Worm (Caenorhabditis elegans) whole organism, L2 larva: ENCODE data around the gene W09D6.4.

Experiments used
- C34F6.9 ChIP-seq: fragments of 150-350 bp; optimal IDR thresholded peaks from 2 replicates; lab custom pipeline; 2014; ENCODE audit warnings: missing biosample characterization, missing genetic modification characterization
- F13H6.1 ChIP-seq: sonication (generic microtip); optimal IDR thresholded peaks from 2 replicates; lab custom pipeline; 2016; ENCODE audit warnings: missing genetic modification characterization, missing compliant biosample characterization
- R02D3.7 ChIP-seq: fragments of 150-350 bp; optimal IDR thresholded peaks from 2 replicates; lab custom pipeline; 2014; ENCODE audit warnings: missing biosample characterization, missing genetic modification characterization
- aly-2 ChIP-seq: fragments of 150-350 bp; optimal IDR thresholded peaks from 2 replicates; lab custom pipeline; 2014; ENCODE audit warnings: missing biosample characterization, missing genetic modification characterization
- ama-1 ChIP-seq: fragments of 150-350 bp; optimal IDR thresholded peaks from 2 replicates; lab custom pipeline; 2018; ENCODE audit warnings: inconsistent platforms
- blmp-1 ChIP-seq: sonication (generic microtip); optimal IDR thresholded peaks from 2 replicates; lab custom pipeline; 2017; ENCODE audit warnings: missing genetic modification characterization, mild to moderate bottlenecking, missing compliant biosample characterization, antibody characterized with exemption, moderate library complexity; ENCODE audit not compliant: insufficient read depth
- ceh-16 ChIP-seq: fragments of 150-350 bp; optimal IDR thresholded peaks from 2 replicates; lab custom pipeline; 2014; ENCODE audit warnings: missing biosample characterization, missing genetic modification characterization
- ceh-82 ChIP-seq: fragments of 150-350 bp; optimal IDR thresholded peaks from 2 replicates; lab custom pipeline; 2014; ENCODE audit warnings: missing biosample characterization, missing genetic modification characterization
- crh-2 ChIP-seq: sonication (generic microtip); optimal IDR thresholded peaks from 2 replicates; lab custom pipeline; 2017; ENCODE audit warnings: missing biosample characterization, missing genetic modification characterization
- egl-27 ChIP-seq: sonication (generic microtip); optimal IDR thresholded peaks from 3 replicates; lab custom pipeline; 2017; ENCODE audit warnings: missing biosample characterization, missing genetic modification reagents, missing genetic modification characterization
- elt-3 ChIP-seq: sonication (generic microtip); optimal IDR thresholded peaks from 2 replicates; lab custom pipeline; 2017; ENCODE audit warnings: missing biosample characterization, missing genetic modification characterization
- fos-1 ChIP-seq: fragments of 150-350 bp; optimal IDR thresholded peaks from 2 replicates; lab custom pipeline; 2014; ENCODE audit warnings: missing biosample characterization, missing genetic modification characterization
- lin-11 ChIP-seq: fragments of 150-350 bp; sonication (generic microtip); optimal IDR thresholded peaks from 2 replicates; lab custom pipeline; 2014; ENCODE audit warnings: missing biosample characterization, missing genetic modification characterization, inconsistent platforms, mixed read lengths
- lin-13 ChIP-seq: fragments of 150-350 bp; optimal IDR thresholded peaks from 2 replicates; lab custom pipeline; 2014; ENCODE audit warnings: missing biosample characterization, missing genetic modification reagents, missing genetic modification characterization
- lsy-2 ChIP-seq, 2 experiments: fragments of 150-350 bp in 1 of 2; sonication (generic microtip) in 1 of 2; optimal IDR thresholded peaks; 2 replicates each; lab custom pipeline; 2014 to 2017; ENCODE audit warnings: missing biosample characterization in 2 of 2, missing genetic modification characterization in 2 of 2
- mbf-1 ChIP-seq: sonication (generic microtip); optimal IDR thresholded peaks from 2 replicates; lab custom pipeline; 2017; ENCODE audit warnings: missing biosample characterization, missing genetic modification characterization
- mdl-1 ChIP-seq, 2 experiments: fragments of 150-350 bp in 1 of 2; sonication (generic microtip) in 1 of 2; optimal IDR thresholded peaks; 2 replicates each; lab custom pipeline; 2017; ENCODE audit warnings: missing biosample characterization in 2 of 2, missing genetic modification characterization in 2 of 2
- nhr-10 ChIP-seq: sonication (generic microtip); optimal IDR thresholded peaks from 2 replicates; lab custom pipeline; 2017; ENCODE audit warnings: missing biosample characterization, missing genetic modification characterization
- nhr-11 ChIP-seq: fragments of 150-350 bp; optimal IDR thresholded peaks from 2 replicates; lab custom pipeline; 2014; ENCODE audit warnings: missing biosample characterization, missing genetic modification characterization
- nhr-129 ChIP-seq: fragments of 150-350 bp; optimal IDR thresholded peaks from 2 replicates; lab custom pipeline; 2014; ENCODE audit warnings: missing biosample characterization, missing genetic modification characterization
- nhr-21 ChIP-seq: fragments of 150-350 bp; optimal IDR thresholded peaks from 2 replicates; lab custom pipeline; 2014; ENCODE audit warnings: missing biosample characterization, missing genetic modification characterization
- nhr-23 ChIP-seq: fragments of 150-350 bp; optimal IDR thresholded peaks from 2 replicates; lab custom pipeline; 2014; ENCODE audit warnings: missing biosample characterization, missing genetic modification reagents, missing genetic modification characterization
- nhr-237 ChIP-seq: fragments of 150-350 bp; optimal IDR thresholded peaks from 2 replicates; lab custom pipeline; 2014; ENCODE audit warnings: missing biosample characterization, missing genetic modification characterization
- nhr-25 ChIP-seq: fragments of 150-350 bp; sonication (generic microtip); optimal IDR thresholded peaks from 3 replicates; lab custom pipeline; 2014; ENCODE audit warnings: missing biosample characterization, missing genetic modification characterization
- nhr-6 ChIP-seq: fragments of 150-350 bp; optimal IDR thresholded peaks from 2 replicates; lab custom pipeline; 2014; ENCODE audit warnings: missing biosample characterization, missing genetic modification characterization
- nhr-77 ChIP-seq: fragments of 150-350 bp; optimal IDR thresholded peaks from 2 replicates; lab custom pipeline; 2014; ENCODE audit warnings: missing biosample characterization, missing genetic modification characterization
- peb-1 ChIP-seq: fragments of 150-350 bp; optimal IDR thresholded peaks from 2 replicates; lab custom pipeline; 2014; ENCODE audit warnings: missing biosample characterization, missing genetic modification characterization
- sem-4 ChIP-seq: fragments of 150-350 bp; optimal IDR thresholded peaks from 2 replicates; lab custom pipeline; 2014; ENCODE audit warnings: missing biosample characterization, missing genetic modification reagents, missing genetic modification characterization
- skn-1 ChIP-seq: sonication (generic microtip); optimal IDR thresholded peaks from 2 replicates; lab custom pipeline; 2017; ENCODE audit warnings: missing biosample characterization, missing genetic modification characterization
- sma-3 ChIP-seq: sonication (generic microtip); optimal IDR thresholded peaks from 2 replicates; lab custom pipeline; 2016; ENCODE audit warnings: missing genetic modification reagents, missing genetic modification characterization, missing compliant biosample characterization
- sma-9 ChIP-seq, 2 experiments: fragments of 150-350 bp in 1 of 2; sonication (generic microtip) in 1 of 2; optimal IDR thresholded peaks; 2 replicates each; lab custom pipeline; 2014 to 2016; ENCODE audit warnings: missing genetic modification characterization in 2 of 2, mild to moderate bottlenecking in 1 of 2, missing biosample characterization in 1 of 2, missing compliant biosample characterization in 1 of 2, missing genetic modification reagents in 1 of 2, moderate library complexity in 1 of 2
- unc-55 ChIP-seq: fragments of 150-350 bp; sonication (generic microtip); optimal IDR thresholded peaks from 3 replicates; lab custom pipeline; 2014; ENCODE audit warnings: missing biosample characterization, missing genetic modification reagents, missing genetic modification characterization
- zag-1 ChIP-seq: fragments of 150-350 bp; optimal IDR thresholded peaks from 2 replicates; lab custom pipeline; 2014; ENCODE audit warnings: missing biosample characterization, missing genetic modification characterization
- ztf-1 ChIP-seq: fragments of 200-800 bp; sonication (Bioruptor generic); conservative IDR thresholded peaks from 2 replicates; pipeline ENCODE4 v1.3.6; 2022; ENCODE audit warnings: missing genetic modification characterization, missing compliant biosample characterization
- ztf-4 ChIP-seq: fragments of 150-350 bp; optimal IDR thresholded peaks from 2 replicates; lab custom pipeline; 2014; ENCODE audit warnings: missing biosample characterization, missing genetic modification characterization

The W09D6.4 gene

ce11 chrIII:11036132-11036531, 43.4 kb upstream of the W09D6.4 start (continued):
- TF ChIP-seq lin-13 (GFP tag; lab: Kevin White, UChicago): peak; percentile 66
- TF ChIP-seq mdl-1 (tag; optimal IDR thresholded peaks at IDR 0.05; lab: Kevin White, UChicago): no peak
- TF ChIP-seq ceh-16 (tag; lab: Kevin White, UChicago): no peak
- peak; percentile 35 for TF ChIP-seq nhr-6 (tag; lab: Kevin White, UChicago)
- peak; percentile 78 for TF ChIP-seq unc-55
- TF ChIP-seq zag-1 (tag; lab: Kevin White, UChicago): no peak
- peak; percentile 6 for TF ChIP-seq ama-1 (lab: Kevin White, UChicago)
- peak; percentile 66 for TF ChIP-seq nhr-25
- TF ChIP-seq sma-9 (GFP tag; optimal IDR thresholded peaks at IDR 0.05; lab: Kevin White, UChicago): no peak
- no peak for TF ChIP-seq sma-9 (tag; optimal IDR thresholded peaks at IDR 0.05; lab: Kevin White, UChicago)
- TF ChIP-seq sem-4 (tag; lab: Kevin White, UChicago): peak; percentile 7
- no peak for TF ChIP-seq nhr-11
- no peak for TF ChIP-seq peb-1 (tag; lab: Kevin White, UChicago)
- no peak for TF ChIP-seq nhr-237 (tag; lab: Kevin White, UChicago)

DNA sequence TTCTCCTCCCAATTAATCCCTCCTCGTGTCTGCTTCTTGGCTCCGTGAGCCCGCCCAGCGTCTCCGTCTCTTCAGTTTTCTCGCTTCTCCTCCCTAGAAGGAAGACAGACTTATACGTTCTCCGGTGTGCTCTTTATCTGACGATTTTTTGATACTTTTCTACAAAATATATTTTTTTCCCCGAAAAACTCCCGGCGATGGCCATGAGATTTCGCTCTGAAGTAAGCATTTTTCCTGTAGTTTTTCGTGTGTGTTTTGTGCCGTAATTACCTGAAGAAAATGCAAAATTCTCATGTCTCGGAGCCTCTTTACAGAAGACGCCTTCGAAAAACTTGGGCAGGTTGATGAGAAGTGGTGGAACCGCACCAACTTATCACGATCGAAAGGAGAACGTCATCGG, 42.9 kb upstream of the W09D6.4 start, which contains the start of gene spat-2:
TSS of gene spat-2 (plus strand) at position 301 of the 400 bp plus-strand sequence.
- TF ChIP-seq aly-2 (no peak), nhr-25 (no peak)

ce11 chrIII:11039250-11039649, 40.3 kb upstream of the W09D6.4 start:
- TF ChIP-seq fos-1 (tag; lab: Kevin White, UChicago): peak; percentile 5
- peak; percentile 68 for TF ChIP-seq nhr-129 (tag; lab: Kevin White, UChicago)
- TF ChIP-seq sma-9 (GFP tag; optimal IDR thresholded peaks at IDR 0.05; lab: Kevin White, UChicago): no peak
- TF ChIP-seq sma-9 (tag; optimal IDR thresholded peaks at IDR 0.05; lab: Kevin White, UChicago): no peak
- peak; percentile 73 for TF ChIP-seq C34F6.9 (tag; lab: Kevin White, UChicago)
- TF ChIP-seq F13H6.1 (tag; lab: Kevin White, UChicago): no peak
- TF ChIP-seq zag-1 (tag; lab: Kevin White, UChicago): peak; percentile 23
- TF ChIP-seq unc-55: peak; percentile 91
- peak in 1 of 2 experiments; percentile 63 for TF ChIP-seq lsy-2 (tag; optimal IDR thresholded peaks at IDR 0.05; lab: Kevin White, UChicago)
- TF ChIP-seq R02D3.7 (tag; lab: Kevin White, UChicago): no peak

ce11 chrIII:11040606-11041005, 38.9 kb upstream of the W09D6.4 start:
- no peak for TF ChIP-seq mbf-1 (tag; lab: Kevin White, UChicago)
- no peak for TF ChIP-seq R02D3.7 (tag; lab: Kevin White, UChicago)
- peak; percentile 28 for TF ChIP-seq fos-1 (tag; lab: Kevin White, UChicago)
- no peak for TF ChIP-seq ama-1 (lab: Kevin White, UChicago)
- TF ChIP-seq nhr-129 (tag; lab: Kevin White, UChicago): peak; percentile 12
- TF ChIP-seq lsy-2 (tag; optimal IDR thresholded peaks at IDR 0.05; lab: Kevin White, UChicago): peak in 1 of 2 experiments; percentile 6
- TF ChIP-seq nhr-237 (tag; lab: Kevin White, UChicago): no peak
- peak; percentile 2 for TF ChIP-seq blmp-1 (tag; lab: Kevin White, UChicago)
- TF ChIP-seq egl-27 (tag; lab: Kevin White, UChicago): no peak

DNA sequence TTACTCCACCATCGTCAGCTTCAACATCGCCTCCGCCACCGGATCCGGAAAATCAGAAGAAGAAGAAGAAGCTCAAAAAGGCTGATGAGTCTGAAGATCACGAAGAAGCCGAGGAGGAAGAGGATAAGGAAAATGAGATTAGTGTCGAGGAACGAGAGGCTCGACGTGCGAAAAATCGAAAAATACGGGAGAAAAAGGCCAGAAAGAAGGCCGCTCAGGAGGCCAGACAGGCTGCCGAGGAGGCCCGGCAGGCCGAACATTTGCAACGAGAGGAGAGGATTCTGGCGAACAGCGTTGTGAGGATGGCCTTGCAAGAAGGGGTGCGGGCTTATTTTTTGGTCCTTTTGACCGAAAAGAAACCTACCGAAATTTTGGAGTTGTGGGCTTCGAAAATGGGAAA, 34.3 kb upstream of the W09D6.4 start:
- TF ChIP-seq nhr-21 (no peak), nhr-77 (no peak), nhr-10 (tag; lab: Kevin White, UChicago) (no peak), nhr-11 (no peak), nhr-6 (tag; lab: Kevin White, UChicago) (no peak), ztf-4 (tag; lab: Kevin White, UChicago) (no peak), ceh-82 (tag; lab: Kevin White, UChicago) (no peak), lin-11 (no peak), ama-1 (lab: Kevin White, UChicago) (no peak), lsy-2 (tag; optimal IDR thresholded peaks at IDR 0.05; lab: Kevin White, UChicago) (no peak), fos-1 (tag; lab: Kevin White, UChicago) (no peak), elt-3 (tag; lab: Kevin White, UChicago) (no peak), skn-1 (tag; lab: Kevin White, UChicago) (no peak), sma-3 (GFP tag; lab: Kevin White, UChicago) (no peak), blmp-1 (tag; lab: Kevin White, UChicago) (no peak), nhr-23 (tag; lab: Kevin White, UChicago) (no peak), ztf-1 (GFP tag; lab: Robert Waterston, UW) (no peak), ceh-16 (tag; lab: Kevin White, UChicago) (no peak), crh-2 (no peak)
